Worm (Caenorhabditis elegans): ENCODE data around the gene F09E5.7.
A peak's percentile ranks its signal among the peaks of the same experiment; 100 is the strongest.

F09E5.7 gene

DNA sequence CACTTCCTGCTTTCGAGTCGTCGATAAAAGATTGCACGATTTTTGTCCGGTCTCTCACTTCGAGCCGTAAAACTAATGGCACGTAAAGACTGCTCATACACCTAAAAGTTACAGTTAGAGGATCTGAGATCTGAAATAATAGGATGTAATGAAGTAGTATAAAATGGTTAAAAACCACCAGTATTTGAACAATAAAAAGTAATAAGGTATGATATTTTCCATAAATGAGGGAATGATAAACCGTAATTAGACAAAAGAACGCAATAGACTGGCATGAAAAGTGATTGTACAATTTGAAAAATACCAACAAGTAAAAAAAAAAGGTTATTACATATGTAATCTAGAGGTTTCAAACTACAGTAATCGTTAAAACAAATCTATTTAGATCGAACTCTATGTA is 41.2 kb downstream of the F09E5.7 start, which contains the start of gene brap-2:
brap-2 (minus strand) TSS at position 101 of the 400 bp plus-strand sequence.
- TF ChIP-seq skn-1 (tag; optimal IDR thresholded peaks at IDR 0.05) (no peak), nhr-85 (tag) (no peak), jun-1 (tag; optimal IDR thresholded peaks at IDR 0.05) (no peak), vab-15 (tag; optimal IDR thresholded peaks at IDR 0.05) (no peak), lin-39 (tag; optimal IDR thresholded peaks at IDR 0.05) (no peak), F16B12.6 (tag; optimal IDR thresholded peaks at IDR 0.05) (no peak), unc-30 (tag; optimal IDR thresholded peaks at IDR 0.05) (no peak), ceh-8 (GFP tag; optimal IDR thresholded peaks at IDR 0.05) (no peak), ces-1 (GFP tag; optimal IDR thresholded peaks at IDR 0.05) (no peak), tlp-1 (tag; optimal IDR thresholded peaks at IDR 0.05) (no peak)

ce11 chrII:5395594-5395993 is 43.7 kb downstream of the F09E5.7 start, which contains the start of gene pink-1:
Gene pink-1 (minus strand): TSS chrII:5395694.
- TF ChIP-seq C34B4.2 (tag; optimal IDR thresholded peaks at IDR 0.05) (no peak), irx-1 (tag; optimal IDR thresholded peaks at IDR 0.05) (no peak), nhr-71 (tag; optimal IDR thresholded peaks at IDR 0.05) (no peak), sup-37 (GFP tag; optimal IDR thresholded peaks at IDR 0.05) (no peak), lin-39 (tag; optimal IDR thresholded peaks at IDR 0.05) (no peak), ceh-82 (tag; optimal IDR thresholded peaks at IDR 0.05) (no peak), nhr-20 (tag; optimal IDR thresholded peaks at IDR 0.05) (no peak), swsn-7 (tag; optimal IDR thresholded peaks at IDR 0.05) (no peak), xbp-1 (tag; optimal IDR thresholded peaks at IDR 0.05) (no peak), unc-62 (GFP tag; optimal IDR thresholded peaks at IDR 0.05) (no peak), nhr-237 (tag; optimal IDR thresholded peaks at IDR 0.05) (no peak), mdl-1 (tag; optimal IDR thresholded peaks at IDR 0.05) (no peak), ztf-11 (tag; optimal IDR thresholded peaks at IDR 0.05) (no peak), hlh-17 (GFP tag; optimal IDR thresholded peaks at IDR 0.05; ENCODE audit: borderline replicate concordance) (no peak), egl-27 (tag; optimal IDR thresholded peaks at IDR 0.05) (no peak), nhr-85 (tag) (no peak), sptf-1 (tag; optimal IDR thresholded peaks at IDR 0.05) (no peak), dpl-1 (GFP tag; optimal IDR thresholded peaks at IDR 0.05) (no peak), nhr-47 (tag; optimal IDR thresholded peaks at IDR 0.05) (no peak)

DNA sequence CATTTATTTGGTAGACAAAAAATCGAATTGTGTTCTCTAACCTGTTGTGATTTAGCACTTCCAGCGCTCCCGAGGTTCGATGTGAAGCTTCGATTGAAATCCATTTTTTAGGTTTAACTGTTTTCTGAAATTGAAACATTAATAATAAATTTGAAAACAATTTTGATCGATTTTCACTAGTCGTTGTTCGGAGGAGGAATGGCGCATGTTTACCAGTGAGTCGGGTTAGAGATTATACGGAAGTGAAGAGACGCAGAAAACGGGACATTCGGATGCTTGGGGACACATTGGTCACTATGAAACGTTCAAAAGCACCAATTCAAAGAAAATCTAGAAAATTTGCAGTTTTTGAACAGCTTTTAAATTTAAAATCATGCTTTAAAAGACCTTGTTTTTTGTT is 46.9 kb downstream of the F09E5.7 start, which contains the start of gene fbxl-3:
fbxl-3 (minus strand) TSS at position 124 of the 400 bp plus-strand sequence.
- TF ChIP-seq lin-35 (GFP tag; optimal IDR thresholded peaks at IDR 0.05) (no peak), efl-1 (optimal IDR thresholded peaks at IDR 0.05) (no peak), efl-1 (GFP tag; optimal IDR thresholded peaks at IDR 0.05 in 1 of 2) (peak in 1 of 2 experiments; percentile 87), elt-3 (tag; optimal IDR thresholded peaks at IDR 0.05) (peak in 1 of 6 experiments; percentile 39)

ce11 chrII:5399201-5399600 is 47.3 kb downstream of the F09E5.7 start, which contains the start of gene mog-5:
Gene mog-5 (plus strand): TSS chrII:5399538.
- TF ChIP-seq blmp-1 (tag; optimal IDR thresholded peaks at IDR 0.05) (peak; percentile 24), elt-2 (tag; optimal IDR thresholded peaks at IDR 0.05) (peak; percentile 7), efl-1 (optimal IDR thresholded peaks at IDR 0.05) (peak; percentile 14 to 41), efl-1 (GFP tag; optimal IDR thresholded peaks at IDR 0.05 in 1 of 2) (peak; percentile 36 to 93), elt-3 (tag; optimal IDR thresholded peaks at IDR 0.05) (peak in 1 of 6 experiments; percentile 51), mep-1 (tag; optimal IDR thresholded peaks at IDR 0.05) (no peak), snpc-4 (tag; optimal IDR thresholded peaks at IDR 0.05) (peak; percentile 7), ceh-90 (tag; optimal IDR thresholded peaks at IDR 0.05) (no peak), skn-1 (tag; optimal IDR thresholded peaks at IDR 0.05) (peak; percentile 11), xbp-1 (tag; optimal IDR thresholded peaks at IDR 0.05) (peak; percentile 30), nhr-90 (tag; optimal IDR thresholded peaks at IDR 0.05; ENCODE audit: poor library complexity) (peak; percentile 32), dpl-1 (GFP tag; optimal IDR thresholded peaks at IDR 0.05) (peak; percentile 8 to 41 (median 20)), C04F5.9 (tag; optimal IDR thresholded peaks at IDR 0.05) (no peak), lin-39 (tag; optimal IDR thresholded peaks at IDR 0.05) (no peak), rnt-1 (tag; optimal IDR thresholded peaks at IDR 0.05) (peak; percentile 20), snu-23 (GFP tag; optimal IDR thresholded peaks at IDR 0.05) (peak; percentile 32), nhr-19 (GFP tag; conservative IDR thresholded peaks at IDR 0.05) (0 out of 2 replicates have a peak, but pooled peaks have one; percentile 10), ceh-82 (tag; optimal IDR thresholded peaks at IDR 0.05) (peak in 2 of 3 experiments; percentile 10 to 23), lin-35 (GFP tag; optimal IDR thresholded peaks at IDR 0.05) (peak in 1 of 2 experiments; percentile 33), tbx-2 (tag; optimal IDR thresholded peaks at IDR 0.05) (peak; percentile 28), swsn-7 (tag; optimal IDR thresholded peaks at IDR 0.05) (peak; percentile 25), nhr-71 (tag; optimal IDR thresholded peaks at IDR 0.05) (peak; percentile 35), mdl-1 (tag; optimal IDR thresholded peaks at IDR 0.05) (peak in 1 of 2 experiments; percentile 1), C16A3.4 (tag; optimal IDR thresholded peaks at IDR 0.05) (peak; percentile 35), mab-9 (GFP tag; IDR thresholded peaks at IDR 0.05) (no peak), ztf-4 (tag; optimal IDR thresholded peaks at IDR 0.05) (no peak), dsc-1 (tag; optimal IDR thresholded peaks at IDR 0.05) (peak; percentile 35), nhr-47 (tag; optimal IDR thresholded peaks at IDR 0.05) (peak; percentile 4)
